In the genomic region with DNA sequence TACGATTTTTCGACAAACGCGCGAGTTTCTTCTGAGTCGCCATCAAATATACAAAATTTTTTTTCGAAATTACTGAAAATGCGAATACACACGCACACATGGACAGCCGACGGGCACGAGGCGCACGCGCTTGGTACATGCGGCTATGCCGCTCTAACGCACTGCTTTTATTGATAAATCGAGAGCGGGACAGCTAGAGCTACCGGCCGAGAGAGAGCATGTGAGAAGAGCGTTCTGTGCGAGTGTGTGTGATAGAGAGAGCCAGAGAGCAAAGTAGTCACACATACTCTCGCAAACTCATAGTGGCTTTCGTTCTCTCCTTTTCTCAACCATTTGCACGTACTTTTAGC, we compare ENCODE assay signal across 6 fruit fly cellular contexts.
TF ChIP-seq lines count a peak whose summit lies in the region.

No protein-coding gene starts in this region.

- TF ChIP-seq CTCF in whole organism, embryonic (GFP tag; optimal IDR thresholded peaks at IDR 0.05; lab: Kevin White, UChicago), result no peak

TF ChIP-seq in whole organism, 6 proteins besides CTCF, POLR2A, EP300 and RAD21:
- TF ChIP-seq psq (optimal IDR thresholded peaks at IDR 0.05; lab: Kevin White, UChicago) (no peak), EcR (GFP tag; optimal IDR thresholded peaks at IDR 0.05; lab: Kevin White, UChicago) (no peak), CG8478 (optimal IDR thresholded peaks at IDR 0.05; lab: Kevin White, UChicago) (peak; percentile 98), usp (GFP tag; optimal IDR thresholded peaks at IDR 0.05; lab: Kevin White, UChicago) (no peak), Dll (optimal IDR thresholded peaks at IDR 0.05; lab: Kevin White, UChicago) (peak; percentile 92), pan (optimal IDR thresholded peaks at IDR 0.05; lab: Kevin White, UChicago) (no peak)

TF ChIP-seq in whole organism, adult, 20 proteins besides CTCF, POLR2A, EP300 and RAD21:
- no peak for TF ChIP-seq Clk (GFP tag; optimal IDR thresholded peaks at IDR 0.05; lab: Kevin White, UChicago)
- peak; percentile 78 for TF ChIP-seq pad (GFP tag; optimal IDR thresholded peaks at IDR 0.05; lab: Kevin White, UChicago)
- no peak for TF ChIP-seq ovo (GFP tag; optimal IDR thresholded peaks at IDR 0.05; lab: Kevin White, UChicago)
- TF ChIP-seq kay (GFP tag; lab: Kevin White, UChicago; ENCODE audit: borderline replicate concordance), result peak; percentile 56
- TF ChIP-seq Crg-1 (GFP tag; optimal IDR thresholded peaks at IDR 0.05; lab: Kevin White, UChicago), result no peak
- no peak for TF ChIP-seq CG12768 (GFP tag; optimal IDR thresholded peaks at IDR 0.05; lab: Kevin White, UChicago)
- TF ChIP-seq cic (GFP tag; optimal IDR thresholded peaks at IDR 0.05; lab: Kevin White, UChicago), result peak; percentile 69
- peak; percentile 24 for TF ChIP-seq tj (GFP tag; optimal IDR thresholded peaks at IDR 0.05; lab: Kevin White, UChicago)
- TF ChIP-seq cnc (optimal IDR thresholded peaks at IDR 0.05; lab: Kevin White, UChicago), result no peak
- TF ChIP-seq Mnt (GFP tag; optimal IDR thresholded peaks at IDR 0.05; lab: Kevin White, UChicago), result peak; percentile 97

TF ChIP-seq in whole organism, embryonic, 481 proteins besides CTCF, POLR2A, EP300 and RAD21 (continues in another document):
- TF ChIP-seq yki (optimal IDR thresholded peaks at IDR 0.05; lab: Kevin White, UChicago), result peak; percentile 96
- TF ChIP-seq mirr (GFP tag; optimal IDR thresholded peaks at IDR 0.05; lab: Kevin White, UChicago), result peak; percentile 55
- TF ChIP-seq Opbp (GFP tag; IDR thresholded peaks at IDR 0.05; lab: Robert Waterston, UW; ENCODE audit: partially characterized antibody), result peak; percentile 6; the same call in 1 of the 3 replicates
- TF ChIP-seq Med (GFP tag; lab: Kevin White, UChicago), result peak; percentile 65
- peak; percentile 13 for TF ChIP-seq NK7.1 (GFP tag; optimal IDR thresholded peaks at IDR 0.05; lab: Kevin White, UChicago)
- peak; percentile 28 for TF ChIP-seq D19A (tag; optimal IDR thresholded peaks at IDR 0.05; lab: Kevin White, UChicago)
- TF ChIP-seq CG10979 (tag; optimal IDR thresholded peaks at IDR 0.05; lab: Kevin White, UChicago), result no peak
- peak; percentile 2 for TF ChIP-seq CG4707 (GFP tag; optimal IDR thresholded peaks at IDR 0.05; lab: Kevin White, UChicago)
- peak; percentile 30 for TF ChIP-seq fd102C (GFP tag; optimal IDR thresholded peaks at IDR 0.05; lab: Kevin White, UChicago)
- peak; percentile 30 for TF ChIP-seq dm (GFP tag; optimal IDR thresholded peaks at IDR 0.05; lab: Kevin White, UChicago)
- TF ChIP-seq Dbx (GFP tag; IDR thresholded peaks at IDR 0.05; lab: Robert Waterston, UW), result no peak
- no peak for TF ChIP-seq CG14441 (GFP tag; IDR thresholded peaks at IDR 0.05; lab: Robert Waterston, UW)
- TF ChIP-seq HmgZ (tag; optimal IDR thresholded peaks at IDR 0.05; lab: Kevin White, UChicago), result peak; percentile 1
- 0 out of 2 replicates have a peak, but pooled peaks have one; percentile 22 for TF ChIP-seq chm (GFP tag; IDR thresholded peaks at IDR 0.05; lab: Robert Waterston, UW)
- TF ChIP-seq emc (GFP tag; optimal IDR thresholded peaks at IDR 0.05; lab: Kevin White, UChicago), result no peak
- TF ChIP-seq cwo (GFP tag; optimal IDR thresholded peaks at IDR 0.05; lab: Kevin White, UChicago), result no peak
- TF ChIP-seq lola (GFP tag; optimal IDR thresholded peaks at IDR 0.05; lab: Kevin White, UChicago), result peak in 1 of 3 experiments; percentile 86

TF ChIP-seq in whole organism, prepupa, 60 proteins besides CTCF, POLR2A, EP300 and RAD21 (continues in another document):
- peak; percentile 27 for TF ChIP-seq fkh (GFP tag; optimal IDR thresholded peaks at IDR 0.05; lab: Kevin White, UChicago)
- TF ChIP-seq Blimp-1 (GFP tag; optimal IDR thresholded peaks at IDR 0.05; lab: Kevin White, UChicago), result no peak
- TF ChIP-seq Sox102F (GFP tag; optimal IDR thresholded peaks at IDR 0.05; lab: Kevin White, UChicago), result peak; percentile 15
- peak; percentile 62 for TF ChIP-seq Eip93F (GFP tag; optimal IDR thresholded peaks at IDR 0.05; lab: Kevin White, UChicago)
- peak; percentile 61 for TF ChIP-seq svp (GFP tag; lab: Kevin White, UChicago)
- TF ChIP-seq CG6808 (GFP tag; optimal IDR thresholded peaks at IDR 0.05; lab: Kevin White, UChicago), result peak; percentile 15
- TF ChIP-seq CG6163 (GFP tag; IDR thresholded peaks at IDR 0.05; lab: Robert Waterston, UW), result peak; percentile 75
- peak; percentile 16 for TF ChIP-seq CG1621 (tag; optimal IDR thresholded peaks at IDR 0.05; lab: Kevin White, UChicago)
- peak; percentile 82 for TF ChIP-seq Eip78C (GFP tag; lab: Kevin White, UChicago)
- TF ChIP-seq CG3919 (GFP tag; optimal IDR thresholded peaks at IDR 0.05; lab: Kevin White, UChicago), result no peak
- TF ChIP-seq CG11294 (GFP tag; IDR thresholded peaks at IDR 0.05; lab: Robert Waterston, UW), result no peak
- TF ChIP-seq Smox (GFP tag; optimal IDR thresholded peaks at IDR 0.05; lab: Kevin White, UChicago), result no peak
- no peak for TF ChIP-seq dac (GFP tag; optimal IDR thresholded peaks at IDR 0.05; lab: Kevin White, UChicago)
- peak; percentile 29; the same call in 1 of the 3 replicates for TF ChIP-seq eg (GFP tag; IDR thresholded peaks at IDR 0.05; lab: Robert Waterston, UW)
- no peak for TF ChIP-seq Ets21C (GFP tag; optimal IDR thresholded peaks at IDR 0.05; lab: Kevin White, UChicago)
- TF ChIP-seq CG3032 (tag; optimal IDR thresholded peaks at IDR 0.05; lab: Kevin White, UChicago), result no peak
- TF ChIP-seq CG15336 (GFP tag; IDR thresholded peaks at IDR 0.05; lab: Robert Waterston, UW), result peak; percentile 54; the same call in 1 of the 2 replicates
- TF ChIP-seq CG8319 (GFP tag; optimal IDR thresholded peaks at IDR 0.05; lab: Kevin White, UChicago), result no peak
- TF ChIP-seq CG11902 (GFP tag; optimal IDR thresholded peaks at IDR 0.05; lab: Kevin White, UChicago), result no peak
- no peak for TF ChIP-seq Hr39 (GFP tag; optimal IDR thresholded peaks at IDR 0.05; lab: Kevin White, UChicago)

TF ChIP-seq in whole organism, pupa, 21 proteins besides CTCF, POLR2A, EP300 and RAD21:
- peak; percentile 4 for TF ChIP-seq CG8159 (tag; optimal IDR thresholded peaks at IDR 0.05; lab: Kevin White, UChicago)
- TF ChIP-seq Ets98B (GFP tag; IDR thresholded peaks at IDR 0.05; lab: Robert Waterston, UW), result peak; percentile 58
- TF ChIP-seq CG4496 (GFP tag; IDR thresholded peaks at IDR 0.05; lab: Robert Waterston, UW), result peak; percentile 77
- TF ChIP-seq CG32121 (GFP tag; IDR thresholded peaks at IDR 0.05; lab: Robert Waterston, UW), result peak; percentile 54; the same call in 1 of the 2 replicates
- no peak for TF ChIP-seq Snoo (tag; optimal IDR thresholded peaks at IDR 0.05; lab: Kevin White, UChicago)
- peak; percentile 14 for TF ChIP-seq CG14655 (GFP tag; optimal IDR thresholded peaks at IDR 0.05; lab: Kevin White, UChicago)
- peak; percentile 34; the same call in 1 of the 2 replicates for TF ChIP-seq CG12605 (GFP tag; IDR thresholded peaks at IDR 0.05; lab: Robert Waterston, UW)
- peak; percentile 52; the same call in 1 of the 3 replicates for TF ChIP-seq fd96Ca (GFP tag; IDR thresholded peaks at IDR 0.05; lab: Robert Waterston, UW)
- TF ChIP-seq rn (GFP tag; IDR thresholded peaks at IDR 0.05; lab: Robert Waterston, UW), result no peak

TF ChIP-seq in whole organism, wandering third instar larva, 38 proteins besides CTCF, POLR2A, EP300 and RAD21:
- no peak for TF ChIP-seq Hnf4 (GFP tag; optimal IDR thresholded peaks at IDR 0.05; lab: Kevin White, UChicago)
- no peak for TF ChIP-seq psq (GFP tag; optimal IDR thresholded peaks at IDR 0.05; lab: Kevin White, UChicago)
- TF ChIP-seq Myc (optimal IDR thresholded peaks at IDR 0.05; lab: Kevin White, UChicago), result no peak
- TF ChIP-seq sage (GFP tag; optimal IDR thresholded peaks at IDR 0.05; lab: Kevin White, UChicago), result peak; percentile 23
- TF ChIP-seq Mio (GFP tag; optimal IDR thresholded peaks at IDR 0.05; lab: Kevin White, UChicago), result no peak
- peak; percentile 33 for TF ChIP-seq fru (GFP tag; optimal IDR thresholded peaks at IDR 0.05; lab: Kevin White, UChicago)
- no peak for TF ChIP-seq ey (GFP tag; optimal IDR thresholded peaks at IDR 0.05; lab: Kevin White, UChicago)
- peak; percentile 93 for TF ChIP-seq Dif (GFP tag; optimal IDR thresholded peaks at IDR 0.05; lab: Kevin White, UChicago; ENCODE audit: partially characterized antibody)
- TF ChIP-seq Sp1 (GFP tag; optimal IDR thresholded peaks at IDR 0.05; lab: Kevin White, UChicago), result peak; percentile 34
- TF ChIP-seq dl (GFP tag; optimal IDR thresholded peaks at IDR 0.05; lab: Kevin White, UChicago; ENCODE audit: insufficient read depth in 1 of 2, partially characterized antibody in 2 of 2), result peak; percentile 91 to 92
- peak; percentile 50 for TF ChIP-seq Abd-B (GFP tag; optimal IDR thresholded peaks at IDR 0.05; lab: Kevin White, UChicago)
- TF ChIP-seq h (GFP tag; optimal IDR thresholded peaks at IDR 0.05; lab: Kevin White, UChicago), result peak; percentile 91
- TF ChIP-seq br (GFP tag; optimal IDR thresholded peaks at IDR 0.05; lab: Kevin White, UChicago), result no peak
- peak; percentile 65 for TF ChIP-seq Hr78 (GFP tag; optimal IDR thresholded peaks at IDR 0.05; lab: Kevin White, UChicago)
- TF ChIP-seq brk (GFP tag; optimal IDR thresholded peaks at IDR 0.05; lab: Kevin White, UChicago), result no peak
- peak; percentile 84 for TF ChIP-seq Vsx2 (GFP tag; optimal IDR thresholded peaks at IDR 0.05; lab: Kevin White, UChicago; ENCODE audit: partially characterized antibody)
- TF ChIP-seq foxo (GFP tag; optimal IDR thresholded peaks at IDR 0.05; lab: Kevin White, UChicago), result no peak
- TF ChIP-seq N (GFP tag; optimal IDR thresholded peaks at IDR 0.05; lab: Kevin White, UChicago), result peak; percentile 99
- no peak for TF ChIP-seq HLH106 (tag; optimal IDR thresholded peaks at IDR 0.05; lab: Kevin White, UChicago)
- TF ChIP-seq CrebA (GFP tag; optimal IDR thresholded peaks at IDR 0.05; lab: Kevin White, UChicago; ENCODE audit: borderline replicate concordance), result peak; percentile 50
- peak; percentile 29 for TF ChIP-seq Hr83 (GFP tag; optimal IDR thresholded peaks at IDR 0.05; lab: Kevin White, UChicago; ENCODE audit: poor library complexity, severe bottlenecking)
TF ChIP-seq in whole organism, wandering third instar larva: peak in this region for 12.
